Fruit fly (Drosophila melanogaster) whole organism, embryonic: ENCODE measurements around the gene CG17593.

Source experiments
- CG10147 ChIP-seq: fragments of 200-800 bp; sonication (Bioruptor generic); optimal IDR thresholded peaks from 2 replicates; lab custom pipeline; 2019; ENCODE audit warnings: missing biosample characterization, mild to moderate bottlenecking, missing genetic modification characterization, moderate library complexity
- Ptx1 ChIP-seq: fragments of 200-800 bp; sonication (Bioruptor generic); IDR thresholded peaks from 2 replicates; pipeline ENCODE4 v1.3.6; 2022; ENCODE audit warnings: missing biosample characterization, missing genetic modification characterization
- pros ChIP-seq: fragments of 200-800 bp; sonication (Bioruptor generic); optimal IDR thresholded peaks from 3 replicates; lab custom pipeline; 2019; ENCODE audit warnings: missing biosample characterization, mild to moderate bottlenecking, missing genetic modification characterization, moderate library complexity
- rib ChIP-seq: fragments of 200-800 bp; sonication (Bioruptor generic); IDR thresholded peaks from 2 replicates; pipeline ENCODE4 v1.3.6; 2022; ENCODE audit warnings: missing biosample characterization, missing genetic modification characterization
- sisA ChIP-seq: fragments of 200-800 bp; sonication (Bioruptor generic); IDR thresholded peaks from 2 replicates; pipeline ENCODE4 v1.3.6; 2022; ENCODE audit warnings: missing biosample characterization, missing genetic modification characterization
- unc-4 ChIP-seq: fragments of 200-800 bp; sonication (Bioruptor generic); IDR thresholded peaks from 2 replicates; pipeline ENCODE4 v1.3.6; 2022; ENCODE audit warnings: missing biosample characterization, missing genetic modification characterization; ENCODE audit not compliant: partially characterized antibody

DNA sequence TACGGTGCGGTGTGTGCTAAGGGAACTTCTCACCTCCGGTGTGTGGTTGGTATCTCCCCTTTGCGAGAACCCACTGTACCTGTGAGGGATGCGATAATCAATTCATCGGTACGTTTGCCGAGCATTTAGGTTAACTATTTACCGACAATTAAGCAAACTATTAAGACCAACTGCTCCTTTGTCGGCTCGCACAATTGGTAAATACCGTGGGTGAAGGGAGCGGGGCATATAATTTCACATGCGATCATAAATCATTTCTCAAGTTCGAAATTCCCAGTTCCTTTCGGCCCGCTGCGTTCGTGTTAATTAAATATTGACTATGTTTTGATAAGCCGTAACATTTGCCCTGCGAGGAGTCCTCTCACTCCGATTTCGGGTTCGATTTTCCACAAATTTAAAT lies 34.2 kb downstream of the CG17593 start:
- no peak for TF ChIP-seq sisA
- no peak for TF ChIP-seq rib (GFP tag; lab: Robert Waterston, UW)
- peak; percentile 4 for TF ChIP-seq pros (GFP tag; lab: Kevin White, UChicago)
- TF ChIP-seq Ptx1 (GFP tag; lab: Robert Waterston, UW): no peak
- no peak for TF ChIP-seq CG10147 (GFP tag; lab: Kevin White, UChicago)
- TF ChIP-seq unc-4: no peak
